Worm (Caenorhabditis elegans) whole organism, L1 larva: Measurements from ENCODE around the gene nmur-1.

Experiments
- C04F5.9 ChIP-seq: sonication (generic microtip); optimal IDR thresholded peaks from 2 replicates; lab custom pipeline; 2016; ENCODE audit warnings: missing genetic modification characterization, missing compliant biosample characterization
- C34B4.2 ChIP-seq: sonication (generic microtip); optimal IDR thresholded peaks from 2 replicates; lab custom pipeline; 2017; ENCODE audit warnings: mild to moderate bottlenecking, missing genetic modification characterization, missing compliant biosample characterization
- aha-1 ChIP-seq: fragments of 150-350 bp; optimal IDR thresholded peaks from 2 replicates; lab custom pipeline; 2014; ENCODE audit warnings: missing biosample characterization, missing genetic modification characterization
- blmp-1 ChIP-seq: fragments of 150-350 bp; optimal IDR thresholded peaks from 2 replicates; lab custom pipeline; 2014; ENCODE audit warnings: missing biosample characterization, missing genetic modification characterization
- ceh-63 ChIP-seq: fragments of 200-800 bp; sonication (Bioruptor generic); optimal IDR thresholded peaks from 2 replicates; lab custom pipeline; 2018; ENCODE audit warnings: mild to moderate bottlenecking, missing genetic modification characterization, missing compliant biosample characterization
- ceh-8 ChIP-seq: fragments of 200-800 bp; sonication (Bioruptor generic); optimal IDR thresholded peaks from 2 replicates; lab custom pipeline; 2018; ENCODE audit warnings: mild to moderate bottlenecking, missing genetic modification characterization, moderate library complexity, missing compliant biosample characterization
- ceh-90 ChIP-seq: sonication (generic microtip); optimal IDR thresholded peaks from 2 replicates; lab custom pipeline; 2016; ENCODE audit warnings: missing genetic modification characterization, missing compliant biosample characterization
- dpl-1 ChIP-seq, 3 experiments: fragments of 150-350 bp in 2 of 3; sonication (generic microtip) in 1 of 3; optimal IDR thresholded peaks; 2 replicates each; lab custom pipeline; 2014 to 2017; ENCODE audit warnings: missing biosample characterization in 3 of 3, missing genetic modification characterization in 3 of 3, missing genetic modification reagents in 3 of 3
- dsc-1 ChIP-seq: sonication (generic microtip); optimal IDR thresholded peaks from 2 replicates; lab custom pipeline; 2016; ENCODE audit warnings: mild to moderate bottlenecking, missing genetic modification characterization, missing compliant biosample characterization
- efl-1 ChIP-seq, 4 experiments: fragments of 150-350 bp; optimal IDR thresholded peaks in 3 of 4; peaks in 1 of 4; 1 replicate in 1 of 4; 2 replicates in 3 of 4; lab custom pipeline; 2014; ENCODE audit warnings: missing biosample characterization in 2 of 4, missing genetic modification characterization in 2 of 4, missing genetic modification reagents in 2 of 4
- efl-3 ChIP-seq: fragments of 200-800 bp; sonication (Bioruptor generic); optimal IDR thresholded peaks from 2 replicates; lab custom pipeline; 2018; ENCODE audit warnings: mild to moderate bottlenecking, missing genetic modification characterization, missing compliant biosample characterization
- egl-13 ChIP-seq: sonication (generic microtip); optimal IDR thresholded peaks from 2 replicates; lab custom pipeline; 2016; ENCODE audit warnings: missing genotype, missing genetic modification reagents, missing genetic modification characterization, missing compliant biosample characterization
- egl-27 ChIP-seq, 2 experiments: fragments of 150-350 bp in 1 of 2; sonication (generic microtip); optimal IDR thresholded peaks; 3 replicates each; lab custom pipeline; 2017 to 2018; ENCODE audit warnings: missing biosample characterization in 2 of 2, missing genetic modification characterization in 2 of 2, missing genetic modification reagents in 2 of 2
- ets-5 ChIP-seq: fragments of 200-800 bp; sonication (Bioruptor generic); IDR thresholded peaks from 2 replicates; pipeline ENCODE4 v1.3.6; 2022; ENCODE audit warnings: missing genetic modification characterization, missing compliant biosample characterization
- fkh-10 ChIP-seq: sonication (generic microtip); optimal IDR thresholded peaks from 2 replicates; lab custom pipeline; 2017; ENCODE audit warnings: missing biosample characterization, missing genetic modification reagents, missing genetic modification characterization
- fkh-8 ChIP-seq: sonication (generic microtip); optimal IDR thresholded peaks from 2 replicates; lab custom pipeline; 2016; ENCODE audit warnings: mild to moderate bottlenecking, missing genetic modification characterization, missing compliant biosample characterization
- grh-1 ChIP-seq: fragments of 200-800 bp; sonication (Bioruptor generic); IDR thresholded peaks from 2 replicates; pipeline ENCODE4 v1.3.6; 2022; ENCODE audit warnings: missing genetic modification reagents, missing genetic modification characterization, missing compliant biosample characterization
- hlh-4 ChIP-seq: sonication (generic microtip); optimal IDR thresholded peaks from 2 replicates; lab custom pipeline; 2016; ENCODE audit warnings: mild to moderate bottlenecking, missing genetic modification characterization, missing compliant biosample characterization
- hpl-2 ChIP-seq: fragments of 150-350 bp; optimal IDR thresholded peaks from 2 replicates; lab custom pipeline; 2014; ENCODE audit warnings: missing biosample characterization, missing genetic modification reagents, missing genetic modification characterization
- irx-1 ChIP-seq: sonication (generic microtip); optimal IDR thresholded peaks from 2 replicates; lab custom pipeline; 2016; ENCODE audit warnings: missing genetic modification characterization, missing compliant biosample characterization
- isw-1 ChIP-seq: fragments of 200-800 bp; sonication (Bioruptor generic); IDR thresholded peaks from 2 replicates; pipeline ENCODE4 v1.3.6; 2022; ENCODE audit warnings: missing genetic modification characterization, missing compliant biosample characterization
- lin-13 ChIP-seq: fragments of 150-350 bp; optimal IDR thresholded peaks from 2 replicates; lab custom pipeline; 2014; ENCODE audit warnings: missing biosample characterization, missing genetic modification reagents, missing genetic modification characterization
- lin-14 ChIP-seq: fragments of 200-800 bp; sonication (Bioruptor generic); optimal IDR thresholded peaks from 2 replicates; lab custom pipeline; 2018; ENCODE audit warnings: mild to moderate bottlenecking, missing genetic modification characterization, moderate library complexity, missing compliant biosample characterization
- lin-15B ChIP-seq: fragments of 150-350 bp; sonication (generic microtip); optimal IDR thresholded peaks from 3 replicates; lab custom pipeline; 2014; ENCODE audit warnings: missing biosample characterization, missing genetic modification characterization
- lin-35 ChIP-seq, 2 experiments: fragments of 150-350 bp; optimal IDR thresholded peaks; 2 replicates each; lab custom pipeline; 2014; ENCODE audit warnings: missing biosample characterization in 2 of 2, missing genetic modification characterization in 2 of 2, missing genetic modification reagents in 2 of 2
- lin-39 ChIP-seq: fragments of 150-350 bp; optimal IDR thresholded peaks from 2 replicates; lab custom pipeline; 2014; ENCODE audit warnings: missing biosample characterization, missing genetic modification reagents, missing genetic modification characterization
- lir-3 ChIP-seq: sonication (generic microtip); optimal IDR thresholded peaks from 2 replicates; lab custom pipeline; 2016; ENCODE audit warnings: mild to moderate bottlenecking, missing genetic modification characterization, moderate library complexity, missing compliant biosample characterization; ENCODE audit not compliant: poor library complexity
- lsy-2 ChIP-seq, 2 experiments: fragments of 150-350 bp; optimal IDR thresholded peaks; 2 replicates each; lab custom pipeline; 2014; ENCODE audit warnings: missing biosample characterization in 2 of 2, missing genetic modification characterization in 2 of 2
- mab-9 ChIP-seq: fragments of 200-800 bp; sonication (Bioruptor generic); IDR thresholded peaks from 2 replicates; pipeline ENCODE4 v1.3.6; 2022; ENCODE audit warnings: missing genetic modification reagents, missing genetic modification characterization, missing compliant biosample characterization
- mdl-1 ChIP-seq, 2 experiments: fragments of 150-350 bp; optimal IDR thresholded peaks; 2 replicates each; lab custom pipeline; 2014 to 2017; ENCODE audit warnings: missing biosample characterization in 2 of 2, missing genetic modification characterization in 2 of 2, inconsistent platforms in 1 of 2
- mep-1 ChIP-seq: fragments of 150-350 bp; optimal IDR thresholded peaks from 2 replicates; lab custom pipeline; 2014; ENCODE audit warnings: missing biosample characterization, missing genetic modification characterization
- nhr-12 ChIP-seq: sonication (generic microtip); optimal IDR thresholded peaks from 2 replicates; lab custom pipeline; 2017; ENCODE audit warnings: missing biosample characterization, missing genetic modification characterization
- nhr-19 ChIP-seq: fragments of 200-800 bp; sonication (Bioruptor generic); conservative IDR thresholded peaks from 2 replicates; pipeline ENCODE4 v1.3.6; 2022; ENCODE audit warnings: missing genetic modification characterization, missing compliant biosample characterization
- nhr-20 ChIP-seq: sonication (generic microtip); optimal IDR thresholded peaks from 2 replicates; lab custom pipeline; 2016; ENCODE audit warnings: mild to moderate bottlenecking, missing genetic modification characterization, missing compliant biosample characterization
- nhr-28 ChIP-seq: fragments of 150-350 bp; optimal IDR thresholded peaks from 2 replicates; lab custom pipeline; 2014; ENCODE audit warnings: missing biosample characterization, missing genetic modification characterization
- nhr-47 ChIP-seq: sonication (generic microtip); optimal IDR thresholded peaks from 2 replicates; lab custom pipeline; 2016; ENCODE audit warnings: mild to moderate bottlenecking, missing genetic modification characterization, moderate library complexity, missing compliant biosample characterization
- nhr-71 ChIP-seq: sonication (generic microtip); optimal IDR thresholded peaks from 2 replicates; lab custom pipeline; 2016; ENCODE audit warnings: mild to moderate bottlenecking, missing genetic modification characterization, moderate library complexity, missing compliant biosample characterization
- nhr-76 ChIP-seq: sonication (generic microtip); optimal IDR thresholded peaks from 2 replicates; lab custom pipeline; 2017; ENCODE audit warnings: missing biosample characterization, missing genetic modification characterization
- nhr-90 ChIP-seq: sonication (generic microtip); optimal IDR thresholded peaks from 2 replicates; lab custom pipeline; 2016; ENCODE audit warnings: mild to moderate bottlenecking, missing genetic modification characterization, missing compliant biosample characterization; ENCODE audit not compliant: poor library complexity
- pax-3 ChIP-seq: fragments of 200-800 bp; sonication (Bioruptor generic); optimal IDR thresholded peaks from 2 replicates; lab custom pipeline; 2018; ENCODE audit warnings: mild to moderate bottlenecking, missing genetic modification characterization, moderate library complexity, missing compliant biosample characterization
- rnt-1 ChIP-seq: sonication (generic microtip); optimal IDR thresholded peaks from 2 replicates; lab custom pipeline; 2016; ENCODE audit warnings: mild to moderate bottlenecking, missing genetic modification characterization, moderate library complexity, missing compliant biosample characterization
- snu-23 ChIP-seq: sonication (generic microtip); optimal IDR thresholded peaks from 2 replicates; lab custom pipeline; 2016; ENCODE audit warnings: missing genetic modification characterization, missing compliant biosample characterization
- sox-4 ChIP-seq: sonication (generic microtip); optimal IDR thresholded peaks from 2 replicates; lab custom pipeline; 2016; ENCODE audit warnings: missing genetic modification characterization, missing compliant biosample characterization
- sptf-1 ChIP-seq: fragments of 150-350 bp; optimal IDR thresholded peaks from 2 replicates; lab custom pipeline; 2014; ENCODE audit warnings: missing biosample characterization, missing genetic modification characterization
- swsn-7 ChIP-seq: sonication (generic microtip); optimal IDR thresholded peaks from 2 replicates; lab custom pipeline; 2016; ENCODE audit warnings: missing genetic modification characterization, missing compliant biosample characterization
- unc-130 ChIP-seq: fragments of 150-350 bp; optimal IDR thresholded peaks from 2 replicates; lab custom pipeline; 2017; ENCODE audit warnings: missing biosample characterization, missing genetic modification characterization, inconsistent platforms
- unc-62 ChIP-seq: fragments of 150-350 bp; optimal IDR thresholded peaks from 2 replicates; lab custom pipeline; 2014; ENCODE audit warnings: missing biosample characterization, missing genetic modification reagents, missing genetic modification characterization
- unc-86 ChIP-seq: sonication (generic microtip); optimal IDR thresholded peaks from 2 replicates; lab custom pipeline; 2016; ENCODE audit warnings: missing genetic modification characterization, missing compliant biosample characterization
- unc-98 ChIP-seq: fragments of 200-800 bp; sonication (Bioruptor generic); IDR thresholded peaks from 2 replicates; pipeline ENCODE4 v1.3.6; 2022; ENCODE audit warnings: missing genetic modification characterization, missing compliant biosample characterization
- vab-15 ChIP-seq: sonication (generic microtip); optimal IDR thresholded peaks from 2 replicates; lab custom pipeline; 2017; ENCODE audit warnings: missing genotype, mild to moderate bottlenecking, missing genetic modification characterization, missing compliant biosample characterization
- xbp-1 ChIP-seq: sonication (generic microtip); optimal IDR thresholded peaks from 2 replicates; lab custom pipeline; 2016; ENCODE audit warnings: missing genetic modification characterization, missing compliant biosample characterization
- zag-1 ChIP-seq: fragments of 150-350 bp; optimal IDR thresholded peaks from 2 replicates; lab custom pipeline; 2014; ENCODE audit warnings: missing biosample characterization, missing genetic modification characterization

Gene nmur-1

DNA sequence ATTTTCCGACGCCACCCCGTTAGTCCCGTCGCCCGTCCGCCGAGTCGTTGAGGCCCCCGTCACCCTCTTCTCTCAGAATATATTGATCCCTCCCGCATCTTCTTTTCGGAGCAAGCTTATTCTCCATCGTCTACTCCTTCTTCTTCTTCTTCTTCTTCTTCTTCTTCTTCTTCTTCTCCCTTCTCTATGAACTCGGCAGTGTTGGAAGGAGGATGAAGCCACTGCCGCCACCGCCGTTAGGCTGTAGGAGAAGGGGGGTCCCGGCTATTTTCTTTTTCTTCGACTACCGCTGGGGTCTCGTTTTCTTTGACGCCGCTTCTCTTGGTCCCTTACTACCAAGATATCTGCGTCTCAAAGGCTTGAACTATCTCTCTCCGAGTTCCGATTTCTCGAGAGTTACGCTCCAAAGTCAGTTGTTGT lies 14.8 kb downstream of the nmur-1 start:
- TF ChIP-seq unc-62 (GFP tag; lab: Kevin White, UChicago) (no peak), rnt-1 (tag; lab: Kevin White, UChicago) (peak; percentile 24), ceh-8 (GFP tag; lab: Kevin White, UChicago) (peak; percentile 61), lin-13 (GFP tag; lab: Kevin White, UChicago) (no peak), mep-1 (no peak), swsn-7 (peak; percentile 51), irx-1 (tag; lab: Kevin White, UChicago) (no peak), fkh-10 (peak; percentile 51), zag-1 (tag; lab: Kevin White, UChicago) (no peak), nhr-71 (tag; lab: Kevin White, UChicago) (peak; percentile 68), dsc-1 (peak; percentile 40), sox-4 (tag; lab: Kevin White, UChicago) (no peak), aha-1 (no peak), nhr-19 (peak; percentile 14; the same call in 1 of the 2 replicates), lin-39 (tag; lab: Kevin White, UChicago) (no peak), efl-3 (no peak), snu-23 (GFP tag; lab: Kevin White, UChicago) (peak; percentile 59), egl-13 (tag; lab: Kevin White, UChicago) (peak; percentile 49), grh-1 (GFP tag; lab: Robert Waterston, UW) (no peak), nhr-20 (tag; lab: Kevin White, UChicago) (peak; percentile 23), xbp-1 (tag; lab: Kevin White, UChicago) (peak; percentile 36), nhr-76 (tag; lab: Kevin White, UChicago) (no peak), ceh-90 (no peak), hpl-2 (GFP tag; lab: Kevin White, UChicago) (no peak), nhr-12 (tag; lab: Kevin White, UChicago) (no peak), pax-3 (no peak), ceh-63 (no peak), isw-1 (GFP tag; lab: Robert Waterston, UW) (peak; percentile 12; the same call in 1 of the 2 replicates), efl-1 (optimal IDR thresholded peaks at IDR 0.05; lab: Kevin White, UChicago) (no peak), efl-1 (GFP tag; optimal IDR thresholded peaks at IDR 0.05 in 1 of 2; lab: Kevin White, UChicago) (no peak), hlh-4 (tag; lab: Kevin White, UChicago) (no peak), C34B4.2 (tag; lab: Kevin White, UChicago) (no peak), mdl-1 (tag; optimal IDR thresholded peaks at IDR 0.05; lab: Kevin White, UChicago) (no peak), blmp-1 (tag; lab: Kevin White, UChicago) (no peak), egl-27 (tag; optimal IDR thresholded peaks at IDR 0.05; lab: Kevin White, UChicago) (no peak), fkh-8 (peak; percentile 54), unc-130 (no peak), mab-9 (no peak), lir-3 (tag; lab: Kevin White, UChicago) (peak; percentile 16), C04F5.9 (tag; lab: Kevin White, UChicago) (no peak), vab-15 (no peak), nhr-90 (tag; lab: Kevin White, UChicago) (no peak), unc-86 (tag; lab: Kevin White, UChicago) (peak; percentile 60), lin-35 (GFP tag; optimal IDR thresholded peaks at IDR 0.05; lab: Kevin White, UChicago) (peak in 1 of 2 experiments; percentile 11), lin-14 (GFP tag; lab: Kevin White, UChicago) (peak; percentile 91), lsy-2 (tag; optimal IDR thresholded peaks at IDR 0.05; lab: Kevin White, UChicago) (peak in 1 of 2 experiments; percentile 30), nhr-28 (no peak), unc-98 (GFP tag; lab: Robert Waterston, UW) (no peak), dpl-1 (GFP tag; optimal IDR thresholded peaks at IDR 0.05; lab: Kevin White, UChicago) (peak in 1 of 3 experiments; percentile 2), sptf-1 (tag; lab: Kevin White, UChicago) (no peak), nhr-47 (peak; percentile 30), lin-15B (tag; lab: Kevin White, UChicago) (no peak), ets-5 (GFP tag; lab: Robert Waterston, UW) (no peak)
